Fruit fly (Drosophila melanogaster) whole organism, embryonic: ENCODE measurements around the gene CG5013.

ENCODE experiments used
- ATbp ChIP-seq: fragments of 200-800 bp; sonication (Bioruptor generic); optimal IDR thresholded peaks from 2 replicates; lab custom pipeline; 2017; ENCODE audit warnings: missing biosample characterization, mild to moderate bottlenecking, missing genetic modification characterization, missing genetic modification reagents
- B-H2 ChIP-seq: fragments of 200-800 bp; sonication (Bioruptor generic); optimal IDR thresholded peaks from 2 replicates; lab custom pipeline; 2018; ENCODE audit warnings: missing biosample characterization, mild to moderate bottlenecking, missing genetic modification characterization
- C15 ChIP-seq: fragments of 200-800 bp; sonication (Bioruptor generic); IDR thresholded peaks from 3 replicates; pipeline ENCODE4 v1.3.6; 2022; ENCODE audit warnings: missing biosample characterization, missing genetic modification characterization
- CG10543 ChIP-seq: fragments of 200-800 bp; sonication (Bioruptor generic); optimal IDR thresholded peaks from 3 replicates; lab custom pipeline; 2017; ENCODE audit warnings: missing biosample characterization, mild to moderate bottlenecking, missing genetic modification characterization, moderate library complexity
- CG10959 ChIP-seq: fragments of 200-800 bp; sonication (Bioruptor generic); IDR thresholded peaks from 2 replicates; pipeline ENCODE4 v1.3.6; 2022; ENCODE audit warnings: missing biosample characterization, missing genetic modification characterization
- CG11093 ChIP-seq: fragments of 200-800 bp; sonication (Bioruptor generic); IDR thresholded peaks from 3 replicates; pipeline ENCODE4 v1.3.6; 2022; ENCODE audit warnings: missing biosample characterization, missing genetic modification characterization
- CG11696 ChIP-seq: fragments of 200-800 bp; sonication (Bioruptor generic); IDR thresholded peaks from 2 replicates; pipeline ENCODE4 v1.3.6; 2022; ENCODE audit warnings: missing biosample characterization, missing genetic modification characterization
- CG1233 ChIP-seq: fragments of 200-800 bp; sonication (Bioruptor generic); optimal IDR thresholded peaks from 4 replicates; lab custom pipeline; 2018; ENCODE audit warnings: missing biosample characterization, mild to moderate bottlenecking, missing genetic modification characterization
- CG13296 ChIP-seq: fragments of 200-800 bp; sonication (Bioruptor generic); optimal IDR thresholded peaks from 3 replicates; lab custom pipeline; 2018; ENCODE audit warnings: missing biosample characterization, mild to moderate bottlenecking, missing genetic modification characterization
- CG16863 ChIP-seq: fragments of 200-800 bp; sonication (Bioruptor generic); optimal IDR thresholded peaks from 3 replicates; lab custom pipeline; 2016; ENCODE audit warnings: missing biosample characterization, missing genetic modification characterization
- CG17829 ChIP-seq: fragments of 200-800 bp; optimal IDR thresholded peaks from 2 replicates; lab custom pipeline; 2019; ENCODE audit warnings: missing biosample characterization, mild to moderate bottlenecking, missing genetic modification characterization, moderate library complexity
- CG34422 ChIP-seq: fragments of 200-800 bp; sonication (Bioruptor generic); IDR thresholded peaks from 3 replicates; pipeline ENCODE4 v1.3.6; 2022; ENCODE audit warnings: missing biosample characterization, missing genetic modification characterization
- CG4707 ChIP-seq: fragments of 200-800 bp; sonication (Bioruptor generic); optimal IDR thresholded peaks from 2 replicates; lab custom pipeline; 2018; ENCODE audit warnings: missing biosample characterization, mild to moderate bottlenecking, missing genetic modification characterization, moderate library complexity
- CG4820 ChIP-seq: fragments of 200-800 bp; sonication (Bioruptor generic); optimal IDR thresholded peaks from 3 replicates; lab custom pipeline; 2016; ENCODE audit warnings: missing biosample characterization, missing genetic modification characterization
- CG4854 ChIP-seq: fragments of 200-800 bp; sonication (Bioruptor generic); optimal IDR thresholded peaks from 2 replicates; lab custom pipeline; 2016; ENCODE audit warnings: missing biosample characterization, missing genetic modification characterization, inconsistent platforms
- CG7271 ChIP-seq: fragments of 200-800 bp; sonication (Bioruptor generic); optimal IDR thresholded peaks from 2 replicates; lab custom pipeline; 2018; ENCODE audit warnings: missing biosample characterization, mild to moderate bottlenecking, missing genetic modification characterization, moderate library complexity
- CG9727 ChIP-seq: fragments of 200-800 bp; sonication (Bioruptor generic); optimal IDR thresholded peaks from 3 replicates; lab custom pipeline; 2017; ENCODE audit warnings: missing biosample characterization, mild to moderate bottlenecking, missing genetic modification characterization
- CrebB ChIP-seq: fragments of 200-800 bp; sonication (Bioruptor generic); optimal IDR thresholded peaks from 3 replicates; lab custom pipeline; 2018; ENCODE audit warnings: missing biosample characterization, mild to moderate bottlenecking, missing genetic modification characterization
- D19A ChIP-seq: fragments of 200-800 bp; optimal IDR thresholded peaks from 3 replicates; lab custom pipeline; 2019; ENCODE audit warnings: missing biosample characterization, mild to moderate bottlenecking, missing genetic modification characterization, moderate library complexity
- Dp ChIP-seq: fragments of 200-800 bp; sonication (Bioruptor generic); optimal IDR thresholded peaks from 2 replicates; lab custom pipeline; 2018; ENCODE audit warnings: missing biosample characterization, mild to moderate bottlenecking, missing genetic modification characterization, moderate library complexity
- Fer2 ChIP-seq: fragments of 200-800 bp; sonication (Bioruptor generic); optimal IDR thresholded peaks from 2 replicates; lab custom pipeline; 2018; ENCODE audit warnings: missing biosample characterization, mild to moderate bottlenecking, missing genetic modification characterization, moderate library complexity
- Fer3 ChIP-seq: fragments of 200-800 bp; sonication (Bioruptor generic); optimal IDR thresholded peaks from 2 replicates; lab custom pipeline; 2018; ENCODE audit warnings: missing biosample characterization, mild to moderate bottlenecking, missing genetic modification characterization, moderate library complexity
- H2.0 ChIP-seq: fragments of 200-800 bp; sonication (Bioruptor generic); IDR thresholded peaks from 2 replicates; pipeline ENCODE4 v1.3.6; 2022; ENCODE audit warnings: missing biosample characterization, missing genetic modification characterization
- Hand ChIP-seq: fragments of 200-800 bp; sonication (Bioruptor generic); optimal IDR thresholded peaks from 2 replicates; lab custom pipeline; 2017; ENCODE audit warnings: mild to moderate bottlenecking, missing biosample characterization, missing genetic modification reagents, missing genetic modification characterization
- Hr51 ChIP-seq, 2 experiments: fragments of 200-800 bp; sonication (Bioruptor generic); optimal IDR thresholded peaks; 2 replicates in 1 of 2; 3 replicates in 1 of 2; lab custom pipeline; 2016 to 2018; ENCODE audit warnings: missing biosample characterization in 2 of 2, missing genetic modification characterization in 2 of 2, mild to moderate bottlenecking in 1 of 2, moderate library complexity in 1 of 2
- Kr ChIP-seq: fragments of 200-800 bp; sonication (Bioruptor generic); optimal IDR thresholded peaks from 2 replicates; lab custom pipeline; 2017; ENCODE audit warnings: missing biosample characterization, mild to moderate bottlenecking, missing genetic modification characterization
- MESR4 ChIP-seq: fragments of 200-800 bp; sonication (Bioruptor generic); optimal IDR thresholded peaks from 2 replicates; lab custom pipeline; 2018; ENCODE audit warnings: missing biosample characterization, mild to moderate bottlenecking, missing genetic modification characterization, moderate library complexity
- MTF-1 ChIP-seq: fragments of 200-800 bp; sonication (Bioruptor generic); optimal IDR thresholded peaks from 2 replicates; lab custom pipeline; 2018; ENCODE audit warnings: missing biosample characterization, mild to moderate bottlenecking, missing genetic modification characterization, borderline replicate concordance
- Mad ChIP-seq: fragments of 200-800 bp; sonication (Bioruptor generic); optimal IDR thresholded peaks from 2 replicates; lab custom pipeline; 2016; ENCODE audit warnings: missing biosample characterization, missing genetic modification characterization
- Myb ChIP-seq: fragments of 200-800 bp; sonication (Bioruptor generic); optimal IDR thresholded peaks from 2 replicates; lab custom pipeline; 2016; ENCODE audit warnings: missing biosample characterization, missing genetic modification characterization
- NK7.1 ChIP-seq: fragments of 200-800 bp; sonication (Bioruptor generic); optimal IDR thresholded peaks from 3 replicates; lab custom pipeline; 2016; ENCODE audit warnings: missing biosample characterization, missing genetic modification characterization
- Nf-YC ChIP-seq: fragments of 200-800 bp; optimal IDR thresholded peaks from 3 replicates; lab custom pipeline; 2019; ENCODE audit warnings: missing biosample characterization, mild to moderate bottlenecking, missing genetic modification characterization, moderate library complexity
- Optix ChIP-seq: fragments of 200-800 bp; sonication (Bioruptor generic); IDR thresholded peaks from 3 replicates; pipeline ENCODE4 v1.3.6; 2022; ENCODE audit warnings: missing biosample characterization, missing genetic modification characterization
- Sin3A ChIP-seq: fragments of >200 bp; optimal IDR thresholded peaks from 2 replicates; lab custom pipeline; 2018
- bcd ChIP-seq: fragments of 200-800 bp; sonication (Bioruptor generic); optimal IDR thresholded peaks from 2 replicates; lab custom pipeline; 2017; ENCODE audit warnings: missing biosample characterization, mild to moderate bottlenecking, missing genetic modification characterization
- br ChIP-seq: fragments of >200 bp; optimal IDR thresholded peaks from 2 replicates; lab custom pipeline; 2017
- disco-r ChIP-seq: fragments of 200-800 bp; sonication (Bioruptor generic); optimal IDR thresholded peaks from 2 replicates; lab custom pipeline; 2016; ENCODE audit warnings: missing biosample characterization, missing genetic modification characterization
- esg ChIP-seq: fragments of 200-800 bp; sonication (Bioruptor generic); conservative IDR thresholded peaks from 2 replicates; pipeline ENCODE4 v1.3.6; 2022; ENCODE audit warnings: missing biosample characterization, missing genetic modification characterization
- fd102C ChIP-seq: fragments of 200-800 bp; sonication (Bioruptor generic); optimal IDR thresholded peaks from 2 replicates; lab custom pipeline; 2018; ENCODE audit warnings: missing biosample characterization, mild to moderate bottlenecking, missing genetic modification characterization, moderate library complexity
- fd64A ChIP-seq: fragments of 200-800 bp; sonication (Bioruptor generic); optimal IDR thresholded peaks from 3 replicates; lab custom pipeline; 2018; ENCODE audit warnings: missing biosample characterization, mild to moderate bottlenecking, missing genetic modification characterization
- klu ChIP-seq: fragments of 200-800 bp; sonication (Bioruptor generic); IDR thresholded peaks from 2 replicates; pipeline ENCODE4 v1.3.6; 2022; ENCODE audit warnings: missing biosample characterization, missing genetic modification characterization
- mirr ChIP-seq: fragments of 200-800 bp; sonication (Bioruptor generic); optimal IDR thresholded peaks from 3 replicates; lab custom pipeline; 2018; ENCODE audit warnings: missing biosample characterization, mild to moderate bottlenecking, missing genetic modification characterization
- oc ChIP-seq: fragments of 200-800 bp; sonication (Bioruptor generic); optimal IDR thresholded peaks from 2 replicates; lab custom pipeline; 2018; ENCODE audit warnings: missing biosample characterization, mild to moderate bottlenecking, missing genetic modification characterization, moderate library complexity
- phol ChIP-seq: fragments of 200-800 bp; sonication (Bioruptor generic); optimal IDR thresholded peaks from 3 replicates; lab custom pipeline; 2018; ENCODE audit warnings: missing biosample characterization, mild to moderate bottlenecking, missing genetic modification characterization, moderate library complexity
- sens ChIP-seq: fragments of 200-800 bp; sonication (Bioruptor generic); peaks from one replicate; lab custom pipeline; 2016; ENCODE audit warnings: missing biosample characterization, missing genetic modification characterization
- shn ChIP-seq: fragments of 200-800 bp; sonication (Bioruptor generic); optimal IDR thresholded peaks from 3 replicates; lab custom pipeline; 2016; ENCODE audit warnings: missing biosample characterization, missing genetic modification characterization
- tap ChIP-seq: fragments of 200-800 bp; optimal IDR thresholded peaks from 3 replicates; lab custom pipeline; 2019; ENCODE audit warnings: missing biosample characterization, mild to moderate bottlenecking, missing genetic modification characterization, moderate library complexity
- toy ChIP-seq: fragments of 200-800 bp; sonication (Bioruptor generic); IDR thresholded peaks from 2 replicates; pipeline ENCODE4 v1.3.6; 2022; ENCODE audit warnings: missing biosample characterization, missing genetic modification characterization
- trh ChIP-seq: fragments of 200-800 bp; sonication (Bioruptor generic); optimal IDR thresholded peaks from 2 replicates; lab custom pipeline; 2016; ENCODE audit warnings: missing biosample characterization, missing genetic modification characterization
- vfl ChIP-seq: fragments of 200-800 bp; sonication (Bioruptor generic); optimal IDR thresholded peaks from 2 replicates; lab custom pipeline; 2016; ENCODE audit warnings: missing biosample characterization, missing genetic modification characterization

CG5013 gene

dm6 chr3R:16097661-16098329 lies 48.3 kb downstream of the CG5013 start (continued):
- TF ChIP-seq Sin3A (lab: Kevin White, UChicago) (no peak), CG13296 (peak; percentile 19), trh (peak; percentile 32), CG9727 (GFP tag; lab: Kevin White, UChicago) (peak; percentile 83), CG7271 (peak; percentile 71), CG10959 (peak; percentile 92), H2.0 (GFP tag; lab: Robert Waterston, UW) (peak; percentile 81), C15 (no peak), Hr51 (GFP tag; optimal IDR thresholded peaks at IDR 0.05; lab: Kevin White, UChicago) (peak; percentile 25 to 63), klu (GFP tag; lab: Robert Waterston, UW) (no peak), NK7.1 (GFP tag; lab: Kevin White, UChicago) (peak; percentile 55), Nf-YC (no peak), CG34422 (GFP tag; lab: Robert Waterston, UW) (peak; percentile 81; the same call in 2 of the 3 replicates), CrebB (tag; lab: Kevin White, UChicago) (peak; percentile 39), Mad (peak; percentile 67), phol (tag; lab: Kevin White, UChicago) (peak; percentile 88), MTF-1 (GFP tag; lab: Kevin White, UChicago) (peak; percentile 50), mirr (no peak), MESR4 (no peak), CG4854 (GFP tag; lab: Kevin White, UChicago) (peak; percentile 13), fd64A (peak; percentile 50), tap (peak; percentile 70), Kr (GFP tag; lab: Kevin White, UChicago) (no peak), CG1233 (GFP tag; lab: Kevin White, UChicago) (peak; percentile 79), CG10543 (GFP tag; lab: Kevin White, UChicago) (no peak), D19A (tag; lab: Kevin White, UChicago) (peak; percentile 71), Fer3 (peak; percentile 55), ATbp (peak; percentile 70), oc (tag; lab: Kevin White, UChicago) (peak; percentile 79), toy (GFP tag; lab: Robert Waterston, UW) (no peak), Myb (GFP tag; lab: Kevin White, UChicago) (peak; percentile 35), CG11696 (GFP tag; lab: Robert Waterston, UW) (0 out of 2 replicates have a peak, but pooled peaks have one; percentile 30), CG4707 (peak; percentile 18), Dp (no peak), CG16863 (GFP tag; lab: Kevin White, UChicago) (peak; percentile 75), B-H2 (no peak), shn (peak; percentile 59), disco-r (GFP tag; lab: Kevin White, UChicago) (peak; percentile 33), vfl (GFP tag; lab: Kevin White, UChicago) (no peak), fd102C (GFP tag; lab: Kevin White, UChicago) (peak; percentile 71), br (no peak), Optix (GFP tag; lab: Robert Waterston, UW) (peak; percentile 76), esg (GFP tag; lab: Robert Waterston, UW) (peak; percentile 69), Fer2 (tag; lab: Kevin White, UChicago) (peak; percentile 30), CG4820 (GFP tag; lab: Kevin White, UChicago) (peak; percentile 83), CG17829 (tag; lab: Kevin White, UChicago) (peak; percentile 89), sens (peak; percentile 98), CG11093 (GFP tag; lab: Robert Waterston, UW) (peak; percentile 67; the same call in 1 of the 3 replicates), Hand (GFP tag; lab: Kevin White, UChicago) (no peak), bcd (GFP tag; lab: Kevin White, UChicago) (peak; percentile 51)
